Worm (Caenorhabditis elegans) whole organism, L4 larva: ENCODE measurements around the gene pqn-74.

Experiments used
- daf-16 ChIP-seq, 3 experiments: sonication (generic microtip); optimal IDR thresholded peaks; 2 replicates each; lab custom pipeline; 2016 to 2017; ENCODE audit warnings: missing genetic modification characterization in 3 of 3, missing genetic modification reagents in 3 of 3, mild to moderate bottlenecking in 2 of 3, missing compliant biosample characterization in 2 of 3, missing biosample characterization in 1 of 3, moderate library complexity in 1 of 3
- hlh-30 ChIP-seq: sonication (generic microtip); optimal IDR thresholded peaks from 2 replicates; lab custom pipeline; 2017; ENCODE audit warnings: antibody characterized with exemption, mild to moderate bottlenecking, missing genetic modification characterization, missing compliant biosample characterization; ENCODE audit not compliant: insufficient read depth
- mdl-1 ChIP-seq, 2 experiments: fragments of 150-350 bp in 1 of 2; sonication (generic microtip) in 1 of 2; optimal IDR thresholded peaks; 2 replicates each; lab custom pipeline; 2014 to 2017; ENCODE audit warnings: missing biosample characterization in 2 of 2, missing genetic modification characterization in 2 of 2
- zag-1 ChIP-seq: fragments of 150-350 bp; optimal IDR thresholded peaks from 2 replicates; lab custom pipeline; 2014; ENCODE audit warnings: missing biosample characterization, missing genetic modification characterization

ce11 chrIV:13327064-13327463 lies 4.1 kb downstream of the pqn-74 start:
- no peak for TF ChIP-seq daf-16 (GFP tag; optimal IDR thresholded peaks at IDR 0.05; lab: Kevin White, UChicago)
- peak; percentile 72 for TF ChIP-seq daf-16 (tag; optimal IDR thresholded peaks at IDR 0.05; lab: Kevin White, UChicago)
- peak; percentile 26 for TF ChIP-seq hlh-30 (tag; lab: Kevin White, UChicago)
- no peak for TF ChIP-seq zag-1 (tag; lab: Kevin White, UChicago)
- no peak for TF ChIP-seq mdl-1 (tag; optimal IDR thresholded peaks at IDR 0.05; lab: Kevin White, UChicago)
